Fruit fly (Drosophila melanogaster) whole organism, adult: ENCODE measurements around the gene CG42581.

ENCODE experiments used
- CG1620 ChIP-seq: fragments of 200-800 bp; sonication (Bioruptor generic); optimal IDR thresholded peaks from 2 replicates; lab custom pipeline; 2016; ENCODE audit warnings: missing biosample characterization, missing genetic modification characterization
- CG33017 ChIP-seq: fragments of 200-800 bp; sonication (Bioruptor generic); optimal IDR thresholded peaks from 2 replicates; lab custom pipeline; 2018; ENCODE audit warnings: missing biosample characterization, mild to moderate bottlenecking, missing genetic modification characterization, moderate library complexity
- Hr96 ChIP-seq: fragments of 200-800 bp; sonication (Bioruptor generic); optimal IDR thresholded peaks from 2 replicates; lab custom pipeline; 2016; ENCODE audit warnings: missing biosample characterization, missing genetic modification characterization
- cnc ChIP-seq, 2 experiments: fragments of >200 bp; optimal IDR thresholded peaks; 2 replicates each; lab custom pipeline; 2017
- kay ChIP-seq: fragments of 200-800 bp; sonication (Bioruptor generic); peaks from one replicate; lab custom pipeline; 2016; ENCODE audit warnings: missing biosample characterization, missing genetic modification characterization, borderline replicate concordance

DNA sequence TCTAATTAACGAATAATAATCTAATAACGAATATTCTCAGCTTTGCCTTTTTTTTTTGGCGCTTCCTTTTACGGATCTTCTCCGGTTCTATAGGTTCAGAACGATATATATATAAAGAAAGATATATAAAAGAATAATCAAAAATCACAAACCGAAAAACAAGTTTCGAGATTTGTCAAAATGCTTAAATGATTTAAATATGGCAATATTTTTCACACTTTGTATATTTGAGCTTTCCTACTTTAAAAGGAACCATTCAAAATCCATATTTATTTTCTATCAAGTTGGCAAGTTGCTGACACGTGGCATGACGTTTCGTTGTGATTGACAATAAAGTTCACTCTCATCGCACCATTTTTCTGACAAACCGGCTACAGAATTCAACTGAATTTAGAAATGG, 44.4 kb upstream of the CG42581 start, which contains the start of gene CG34332:
- no peak for TF ChIP-seq kay (GFP tag; lab: Kevin White, UChicago)
- no peak for TF ChIP-seq CG33017
- TF ChIP-seq Hr96 (GFP tag; lab: Kevin White, UChicago), result no peak
- no peak for TF ChIP-seq cnc (optimal IDR thresholded peaks at IDR 0.05; lab: Kevin White, UChicago)
- no peak for TF ChIP-seq CG1620
